Worm (Caenorhabditis elegans) whole organism, midembryonic: ENCODE results near the gene dsh-2.

Experiments used
- T22C8.4 ChIP-seq: fragments of 200-800 bp; sonication (Bioruptor generic); IDR thresholded peaks from 2 replicates; pipeline ENCODE4 v1.3.6; 2022; ENCODE audit warnings: missing genetic modification characterization, missing compliant biosample characterization
- cog-1 ChIP-seq: sonication (generic microtip); optimal IDR thresholded peaks from 2 replicates; lab custom pipeline; 2016; ENCODE audit warnings: missing genetic modification characterization, missing compliant biosample characterization
- flt-1 ChIP-seq: fragments of 200-800 bp; sonication (Bioruptor generic); IDR thresholded peaks from 2 replicates; pipeline ENCODE4 v1.3.6; 2022; ENCODE audit warnings: missing genetic modification characterization, missing compliant biosample characterization
- klf-2 ChIP-seq: fragments of 200-800 bp; sonication (Bioruptor generic); conservative IDR thresholded peaks from 2 replicates; pipeline ENCODE4 v1.3.6; 2022; ENCODE audit warnings: missing genetic modification reagents, missing genetic modification characterization, missing compliant biosample characterization
- med-1 ChIP-seq: sonication (generic microtip); optimal IDR thresholded peaks from 2 replicates; lab custom pipeline; 2017; ENCODE audit warnings: missing genetic modification characterization, mild to moderate bottlenecking, missing compliant biosample characterization, antibody characterized with exemption, missing genetic modification reagents; ENCODE audit not compliant: insufficient read depth
- tab-1 ChIP-seq: fragments of 200-800 bp; sonication (Bioruptor generic); IDR thresholded peaks from 2 replicates; pipeline ENCODE4 v1.3.6; 2022; ENCODE audit warnings: missing genetic modification characterization, missing compliant biosample characterization
- ztf-29 ChIP-seq: fragments of 200-800 bp; sonication (Bioruptor generic); IDR thresholded peaks from 2 replicates; pipeline ENCODE4 v1.3.6; 2022; ENCODE audit warnings: missing genetic modification reagents, missing genetic modification characterization, missing compliant biosample characterization

DNA sequence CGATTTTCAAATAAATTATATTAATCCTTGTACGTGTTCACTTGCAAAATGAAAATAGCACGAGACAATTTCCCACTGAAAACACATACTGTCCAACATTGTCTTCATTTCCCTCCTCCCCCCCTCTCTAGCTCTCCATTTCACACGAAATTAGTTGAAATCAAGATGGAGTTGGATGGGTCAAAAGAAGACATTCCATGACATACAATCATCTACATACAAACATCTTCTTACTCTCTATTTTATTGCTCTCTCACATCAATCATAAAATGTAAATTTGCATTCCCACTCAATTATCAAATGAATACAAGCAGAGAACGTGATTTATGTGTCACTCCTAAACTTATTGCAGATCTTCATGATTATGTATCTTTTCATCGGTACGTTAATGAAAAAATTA, 34.8 kb upstream of the dsh-2 start, which contains the start of gene srsy-1:
- TF ChIP-seq klf-2 (GFP tag; lab: Robert Waterston, UW): no peak
- TF ChIP-seq med-1 (GFP tag; lab: Kevin White, UChicago): no peak
- TF ChIP-seq ztf-29 (GFP tag; lab: Robert Waterston, UW): no peak
- TF ChIP-seq T22C8.4 (GFP tag; lab: Robert Waterston, UW): no peak
- TF ChIP-seq flt-1 (GFP tag; lab: Robert Waterston, UW): no peak
- no peak for TF ChIP-seq cog-1
- TF ChIP-seq tab-1 (GFP tag; lab: Robert Waterston, UW): no peak
